Worm (Caenorhabditis elegans): ENCODE measurements around the gene C33H5.13.

Gene C33H5.13

DNA sequence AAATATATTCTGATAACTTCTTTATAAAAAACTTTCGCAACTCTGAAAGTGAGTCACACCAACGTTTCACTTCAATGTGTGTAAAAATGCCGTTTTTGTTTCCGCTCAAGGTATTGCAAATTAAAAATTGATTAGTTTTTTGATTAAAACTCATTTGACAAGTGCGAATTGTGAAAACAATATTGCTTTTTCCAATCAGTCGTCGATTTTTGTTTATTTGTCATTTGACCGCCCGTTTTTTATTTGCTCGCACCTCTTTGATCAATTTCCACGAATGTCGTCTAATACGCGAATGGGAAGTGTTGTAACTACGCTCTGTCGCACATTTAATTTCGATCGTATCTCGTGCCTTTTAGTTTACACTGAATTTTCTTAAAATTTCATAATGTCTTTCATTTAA lies 38.1 kb upstream of the C33H5.13 start, which contains the start of gene mvb-12 (continued):
- TF ChIP-seq daf-16 (GFP tag; optimal IDR thresholded peaks at IDR 0.05) (no peak), daf-16 (tag; optimal IDR thresholded peaks at IDR 0.05) (peak; percentile 84), arid-1 (GFP tag; conservative IDR thresholded peaks at IDR 0.05) (no peak), F49E8.2 (tag; optimal IDR thresholded peaks at IDR 0.05; ENCODE audit: borderline replicate concordance) (no peak), lsy-2 (tag; optimal IDR thresholded peaks at IDR 0.05) (peak in 1 of 2 experiments; percentile 49), F37D6.2 (tag; optimal IDR thresholded peaks at IDR 0.05) (no peak), egl-43 (GFP tag; IDR thresholded peaks at IDR 0.05) (no peak), hlh-11 (tag; optimal IDR thresholded peaks at IDR 0.05) (peak; percentile 27)

ce11 chrIV:7829275-7829938 lies 37.3 kb upstream of the C33H5.13 start, which contains the start of gene C06A6.4:
C06A6.4 (minus strand) TSS chrIV:7829298.
- TF ChIP-seq mes-2 (tag; optimal IDR thresholded peaks at IDR 0.05; ENCODE audit: poor library complexity, severe bottlenecking) (peak; percentile 10), dve-1 (tag; optimal IDR thresholded peaks at IDR 0.05; ENCODE audit: insufficient read depth) (peak; percentile 56), egl-27 (tag; optimal IDR thresholded peaks at IDR 0.05) (no peak), mxl-3 (GFP tag; optimal IDR thresholded peaks at IDR 0.05) (peak; percentile 25), lsy-2 (tag; optimal IDR thresholded peaks at IDR 0.05) (peak in 1 of 2 experiments; percentile 27), attf-4 (tag; optimal IDR thresholded peaks at IDR 0.05) (no peak), unc-130 (GFP tag; optimal IDR thresholded peaks at IDR 0.05) (peak; percentile 12), hlh-30 (tag; optimal IDR thresholded peaks at IDR 0.05; ENCODE audit: insufficient read depth) (peak; percentile 61), unc-62 (GFP tag; optimal IDR thresholded peaks at IDR 0.05 in 1 of 2) (peak in 1 of 2 experiments; percentile 42), unc-62 (tag; optimal IDR thresholded peaks at IDR 0.05) (no peak), mdt-29 (GFP tag; IDR thresholded peaks at IDR 0.05) (no peak), lin-38 (GFP tag; IDR thresholded peaks at IDR 0.05) (peak; percentile 11; the same call in 1 of the 2 replicates), nhr-28 (tag; optimal IDR thresholded peaks at IDR 0.05) (peak; percentile 2), Y105C5A.15 (GFP tag; IDR thresholded peaks at IDR 0.05) (no peak), pqm-1 (tag; optimal IDR thresholded peaks at IDR 0.05) (peak; percentile 33), hlh-11 (tag; optimal IDR thresholded peaks at IDR 0.05) (peak; percentile 60), daf-16 (GFP tag; optimal IDR thresholded peaks at IDR 0.05) (no peak), daf-16 (tag; optimal IDR thresholded peaks at IDR 0.05) (peak; percentile 54), dmd-6 (GFP tag; IDR thresholded peaks at IDR 0.05) (peak; percentile 36)

DNA sequence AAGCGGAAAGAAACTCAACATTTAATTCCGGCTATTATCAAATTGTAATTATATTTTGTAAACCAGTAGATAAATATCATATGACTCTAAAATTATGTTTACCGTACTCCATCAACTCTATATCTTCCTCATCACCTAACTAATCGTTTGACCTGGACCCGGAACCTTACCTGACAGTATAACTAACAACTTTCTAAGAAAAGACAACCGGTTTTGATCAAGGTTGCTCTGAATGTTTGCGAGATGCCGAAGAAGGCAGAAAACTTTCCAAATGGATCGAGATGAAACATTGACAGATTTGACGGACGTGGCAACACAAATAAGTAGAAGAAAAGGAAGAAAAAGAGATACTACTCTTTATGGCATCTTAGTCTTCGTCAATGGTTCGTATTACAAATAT lies 32.6 kb upstream of the C33H5.13 start:
- TF ChIP-seq ceh-28 (tag; optimal IDR thresholded peaks at IDR 0.05) (no peak), mdt-29 (GFP tag; IDR thresholded peaks at IDR 0.05) (no peak), ztf-7 (tag; optimal IDR thresholded peaks at IDR 0.05) (no peak), nhr-41 (GFP tag; IDR thresholded peaks at IDR 0.05) (no peak), rbr-2 (tag; optimal IDR thresholded peaks at IDR 0.05) (no peak), zip-11 (GFP tag; IDR thresholded peaks at IDR 0.05) (no peak), madf-9 (GFP tag; conservative IDR thresholded peaks at IDR 0.05) (no peak), tag-97 (GFP tag; IDR thresholded peaks at IDR 0.05) (no peak), egl-43 (GFP tag; IDR thresholded peaks at IDR 0.05) (no peak), vab-7 (GFP tag; IDR thresholded peaks at IDR 0.05) (no peak), dpl-1 (GFP tag; optimal IDR thresholded peaks at IDR 0.05) (no peak), lim-7 (GFP tag; IDR thresholded peaks at IDR 0.05) (no peak), ceh-20 (GFP tag; IDR thresholded peaks at IDR 0.05) (no peak)

DNA sequence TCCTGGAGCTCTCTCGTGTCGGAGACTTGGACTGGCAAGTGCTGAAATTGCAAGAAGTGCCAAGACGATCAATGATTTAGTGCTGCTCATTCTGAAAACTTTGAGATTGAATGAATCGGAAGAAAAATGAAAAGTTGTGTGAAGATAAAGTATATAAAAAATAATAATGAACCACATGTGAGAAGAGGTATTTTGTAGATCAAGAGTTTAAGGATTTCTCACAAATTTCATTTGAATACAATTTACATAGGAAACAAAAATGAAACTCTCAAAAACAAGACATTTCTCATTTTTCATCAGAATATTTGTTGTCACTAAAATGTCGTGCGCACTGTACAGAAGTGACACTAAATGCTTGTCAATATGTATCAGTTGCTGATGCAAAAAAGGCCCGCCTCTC lies 30.5 kb upstream of the C33H5.13 start, which contains the start of gene T14A8.2:
T14A8.2 (minus strand) TSS at position 101 of the 400 bp plus-strand sequence.
- TF ChIP-seq lim-7 (GFP tag; IDR thresholded peaks at IDR 0.05), result no peak
- no peak for TF ChIP-seq nhr-28 (tag; optimal IDR thresholded peaks at IDR 0.05)
- no peak for TF ChIP-seq zag-1 (tag; optimal IDR thresholded peaks at IDR 0.05)
- TF ChIP-seq arid-1 (GFP tag; conservative IDR thresholded peaks at IDR 0.05), result no peak
- TF ChIP-seq nhr-11 (tag; optimal IDR thresholded peaks at IDR 0.05), result no peak
